Fruit fly (Drosophila melanogaster) whole organism, pupa: Measurements from ENCODE around the gene CG42834.

ENCODE experiments used
- CG13204 ChIP-seq: fragments of 200-800 bp; sonication (Bioruptor generic); optimal IDR thresholded peaks from 2 replicates; lab custom pipeline; 2018; ENCODE audit warnings: missing biosample characterization, mild to moderate bottlenecking, missing genetic modification characterization, moderate library complexity
- CG15710 ChIP-seq: fragments of 200-800 bp; sonication (Bioruptor generic); optimal IDR thresholded peaks from 2 replicates; lab custom pipeline; 2018; ENCODE audit warnings: missing biosample characterization, mild to moderate bottlenecking, missing genetic modification characterization, moderate library complexity
- CG32121 ChIP-seq: fragments of 200-800 bp; sonication (Bioruptor generic); IDR thresholded peaks from 2 replicates; pipeline ENCODE4 v1.3.6; 2022; ENCODE audit warnings: missing biosample characterization, missing genetic modification characterization
- CG34367 ChIP-seq: fragments of 200-800 bp; sonication (Bioruptor generic); optimal IDR thresholded peaks from 2 replicates; lab custom pipeline; 2018; ENCODE audit warnings: missing biosample characterization, mild to moderate bottlenecking, missing genetic modification characterization
- CG8159 ChIP-seq: fragments of 200-800 bp; sonication (Bioruptor generic); optimal IDR thresholded peaks from 3 replicates; lab custom pipeline; 2018; ENCODE audit warnings: missing biosample characterization, mild to moderate bottlenecking, missing genetic modification characterization, moderate library complexity
- D1 ChIP-seq: fragments of 200-800 bp; sonication (Bioruptor generic); optimal IDR thresholded peaks from 2 replicates; lab custom pipeline; 2018; ENCODE audit warnings: missing biosample characterization, mild to moderate bottlenecking, missing genetic modification characterization, moderate library complexity
- EcR ChIP-seq: fragments of 200-800 bp; sonication (Bioruptor generic); optimal IDR thresholded peaks from 3 replicates; lab custom pipeline; 2019; ENCODE audit warnings: missing biosample characterization, missing genetic modification characterization, mild to moderate bottlenecking, moderate library complexity, missing genetic modification reagents
- Ets98B ChIP-seq: fragments of 200-800 bp; sonication (Bioruptor generic); IDR thresholded peaks from 2 replicates; pipeline ENCODE4 v1.3.6; 2022; ENCODE audit warnings: missing biosample characterization, missing genetic modification characterization
- Pif1A ChIP-seq: fragments of 200-800 bp; sonication (Bioruptor generic); optimal IDR thresholded peaks from 3 replicates; lab custom pipeline; 2016; ENCODE audit warnings: missing biosample characterization, missing genetic modification characterization
- Snoo ChIP-seq: fragments of 200-800 bp; sonication (Bioruptor generic); optimal IDR thresholded peaks from 3 replicates; lab custom pipeline; 2017; ENCODE audit warnings: missing biosample characterization, mild to moderate bottlenecking, missing genetic modification characterization, inconsistent platforms
- fd96Ca ChIP-seq: fragments of 200-800 bp; sonication (Bioruptor generic); IDR thresholded peaks from 3 replicates; pipeline ENCODE4 v1.3.6; 2022; ENCODE audit warnings: missing biosample characterization, missing genetic modification characterization
- rn ChIP-seq: fragments of 200-800 bp; sonication (Bioruptor generic); IDR thresholded peaks from 2 replicates; pipeline ENCODE4 v1.3.6; 2022; ENCODE audit warnings: missing biosample characterization, missing genetic modification characterization

dm6 chr3R:17440628-17441027, 22.1 kb downstream of the CG42834 start, which contains the start of gene CG14331:
- TF ChIP-seq Ets98B (GFP tag; lab: Robert Waterston, UW) (no peak), Snoo (tag; lab: Kevin White, UChicago) (no peak), rn (GFP tag; lab: Robert Waterston, UW) (no peak), D1 (tag; lab: Kevin White, UChicago) (no peak), Pif1A (GFP tag; lab: Kevin White, UChicago) (no peak), EcR (GFP tag; lab: Kevin White, UChicago) (no peak), CG13204 (GFP tag; lab: Kevin White, UChicago) (no peak), CG15710 (no peak), CG32121 (no peak), CG8159 (tag; lab: Kevin White, UChicago) (no peak), CG34367 (tag; lab: Kevin White, UChicago) (no peak), fd96Ca (GFP tag; lab: Robert Waterston, UW) (no peak)
